Worm (Caenorhabditis elegans): ENCODE data around the gene ftn-1.
A peak's percentile ranks its signal among the peaks of the same experiment; 100 is the strongest.
"Not testable (repeated sequence)": the region's sequence is repeated elsewhere in the genome, so short reads cannot be mapped to it uniquely, and the experiment has no call there.

ftn-1 gene

ce11 chrV:7514939-7515338 is 32.4 kb downstream of the ftn-1 start, which contains the start of gene srb-18:
Gene srb-18, plus strand, starts transcription at chrV:7515239.
- TF ChIP-seq aly-2 (tag; optimal IDR thresholded peaks at IDR 0.05) (no peak), daf-12 (tag; optimal IDR thresholded peaks at IDR 0.05) (no peak), nhr-77 (tag; optimal IDR thresholded peaks at IDR 0.05) (no peak), jun-1 (tag; optimal IDR thresholded peaks at IDR 0.05) (no peak), ceh-82 (tag; optimal IDR thresholded peaks at IDR 0.05) (no peak), R02D3.7 (tag; optimal IDR thresholded peaks at IDR 0.05) (no peak), nhr-23 (tag; optimal IDR thresholded peaks at IDR 0.05) (no peak), nhr-67 (tag; optimal IDR thresholded peaks at IDR 0.05) (no peak), lin-15B (tag; optimal IDR thresholded peaks at IDR 0.05) (no peak), ZK546.5 (tag; optimal IDR thresholded peaks at IDR 0.05) (no peak), sea-2 (GFP tag; optimal IDR thresholded peaks at IDR 0.05) (no peak), fkh-2 (tag; optimal IDR thresholded peaks at IDR 0.05) (no peak), pha-4 (tag; optimal IDR thresholded peaks at IDR 0.05) (no peak), nhr-25 (tag; optimal IDR thresholded peaks at IDR 0.05) (no peak), nhr-11 (tag; optimal IDR thresholded peaks at IDR 0.05) (no peak), nfya-1 (tag; optimal IDR thresholded peaks at IDR 0.05; ENCODE audit: insufficient read depth) (no peak), mml-1 (tag; optimal IDR thresholded peaks at IDR 0.05) (no peak), nhr-237 (tag; optimal IDR thresholded peaks at IDR 0.05) (no peak), elt-3 (tag; optimal IDR thresholded peaks at IDR 0.05) (no peak)

DNA sequence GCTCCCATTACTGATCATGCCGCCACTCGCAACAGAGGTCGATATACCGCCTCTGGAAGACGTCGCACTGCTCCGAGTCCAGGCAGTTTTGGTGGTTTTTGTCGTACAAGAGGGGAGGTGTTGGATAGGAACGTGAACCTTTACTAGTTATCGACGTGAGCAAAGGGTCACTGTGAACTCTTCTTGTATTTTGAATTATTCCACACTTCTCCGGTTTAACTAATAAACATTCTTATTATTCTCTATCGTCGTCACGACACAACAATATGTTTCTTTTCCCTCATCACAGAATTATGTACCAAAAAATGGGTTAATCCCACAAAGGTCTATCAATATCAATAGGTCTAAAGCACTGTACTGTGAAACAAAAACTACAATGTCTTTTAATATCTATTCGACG is 35.9 kb downstream of the ftn-1 start, which contains the start of gene nhr-171:
Gene nhr-171, plus strand, starts transcription at position 301 of the 400 bp plus-strand sequence.
- not testable (repeated sequence) for TF ChIP-seq jun-1, nhr-77, ceh-9 (tag; optimal IDR thresholded peaks at IDR 0.05)

DNA sequence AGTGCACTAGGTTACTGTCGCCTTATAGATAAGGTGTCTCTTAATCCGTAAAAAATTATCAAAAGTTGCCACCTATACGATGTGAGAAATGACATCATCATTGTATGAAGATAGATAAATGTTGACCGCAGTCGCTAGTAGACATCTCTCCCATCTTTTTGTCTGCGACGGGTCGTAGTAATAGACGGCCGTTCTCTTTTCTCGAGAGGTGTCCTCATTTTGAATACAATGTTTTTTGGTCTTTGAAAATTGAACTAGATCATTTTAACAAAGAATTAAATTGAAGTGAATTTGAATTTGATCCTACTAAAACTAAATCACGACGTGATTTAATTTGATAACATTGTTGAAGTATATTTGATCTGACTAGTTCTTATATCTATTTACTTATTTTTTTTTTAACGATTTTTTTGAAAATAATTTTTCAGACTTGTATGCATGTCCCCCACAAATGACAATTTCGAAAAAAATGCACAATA is 38.8 kb downstream of the ftn-1 start, which contains the start of the genes str-31 and nhr-172:
Gene str-31, minus strand, starts transcription at position 101 of the 479 bp plus-strand sequence.
Gene nhr-172, plus strand, starts transcription at position 429 of the 479 bp plus-strand sequence.
- TF ChIP-seq sea-2 (GFP tag; optimal IDR thresholded peaks at IDR 0.05) (no peak), fkh-10 (GFP tag; optimal IDR thresholded peaks at IDR 0.05) (no peak), nhr-23 (tag; optimal IDR thresholded peaks at IDR 0.05) (peak; percentile 56)

ce11 chrV:7506207-7506606 is 41.2 kb downstream of the ftn-1 start:
- TF ChIP-seq eor-1 (tag; optimal IDR thresholded peaks at IDR 0.05) (no peak), ceh-82 (tag; optimal IDR thresholded peaks at IDR 0.05) (no peak), ama-1 (optimal IDR thresholded peaks at IDR 0.05) (no peak), mml-1 (tag; optimal IDR thresholded peaks at IDR 0.05) (no peak), nhr-28 (tag; optimal IDR thresholded peaks at IDR 0.05) (no peak), nhr-43 (tag; optimal IDR thresholded peaks at IDR 0.05; ENCODE audit: poor library complexity, severe bottlenecking) (peak; percentile 25), fos-1 (tag; optimal IDR thresholded peaks at IDR 0.05) (no peak), nhr-25 (tag; optimal IDR thresholded peaks at IDR 0.05) (no peak), sea-2 (GFP tag; optimal IDR thresholded peaks at IDR 0.05) (no peak), elt-2 (tag; optimal IDR thresholded peaks at IDR 0.05) (peak; percentile 23), ceh-28 (tag; optimal IDR thresholded peaks at IDR 0.05) (no peak), ceh-9 (tag; optimal IDR thresholded peaks at IDR 0.05) (no peak), ztf-4 (tag; optimal IDR thresholded peaks at IDR 0.05) (no peak), hmg-11 (tag; optimal IDR thresholded peaks at IDR 0.05) (no peak), skn-1 (tag; optimal IDR thresholded peaks at IDR 0.05) (no peak)

ce11 chrV:7504271-7504670 is 43.1 kb downstream of the ftn-1 start, which contains the start of gene srh-229:
Gene srh-229, minus strand, starts transcription at chrV:7504371.
- TF ChIP-seq lsy-12 (tag; optimal IDR thresholded peaks at IDR 0.05): no peak
- no peak for TF ChIP-seq R02D3.7 (tag; optimal IDR thresholded peaks at IDR 0.05)
- TF ChIP-seq egl-5 (tag; optimal IDR thresholded peaks at IDR 0.05): no peak
- no peak for TF ChIP-seq mml-1 (tag; optimal IDR thresholded peaks at IDR 0.05)
- TF ChIP-seq aly-2 (tag; optimal IDR thresholded peaks at IDR 0.05): no peak
- TF ChIP-seq ceh-82 (tag; optimal IDR thresholded peaks at IDR 0.05): no peak
- no peak for TF ChIP-seq nhr-11 (tag; optimal IDR thresholded peaks at IDR 0.05)
